ENCODE assay signal across 4 worm cellular contexts in genomic region chrX:5063750-5064652, ce11.
A peak's percentile ranks its signal among the peaks of the same experiment; 100 is the strongest.
TF ChIP-seq lines count a peak whose summit lies in the region.

Gene C24H10.2 (plus strand): TSS chrX:5064602.

TF ChIP-seq in whole organism, L2 larva, 48 proteins besides CTCF, POLR2A, EP300 and RAD21 (continues in another document):
- TF ChIP-seq nhr-237 (tag; optimal IDR thresholded peaks at IDR 0.05; lab: Kevin White, UChicago) (no peak), Y55F3AM.14 (GFP tag; optimal IDR thresholded peaks at IDR 0.05; lab: Kevin White, UChicago) (peak; percentile 2), nhr-129 (tag; optimal IDR thresholded peaks at IDR 0.05; lab: Kevin White, UChicago) (peak; percentile 72), C34F6.9 (tag; optimal IDR thresholded peaks at IDR 0.05; lab: Kevin White, UChicago) (peak; percentile 6), nhr-23 (tag; optimal IDR thresholded peaks at IDR 0.05; lab: Kevin White, UChicago) (no peak), nhr-12 (tag; optimal IDR thresholded peaks at IDR 0.05; lab: Kevin White, UChicago) (no peak), sem-4 (tag; optimal IDR thresholded peaks at IDR 0.05; lab: Kevin White, UChicago) (peak; percentile 62), gmeb-1 (tag; optimal IDR thresholded peaks at IDR 0.05; lab: Kevin White, UChicago) (peak; percentile 41), nhr-77 (tag; optimal IDR thresholded peaks at IDR 0.05; lab: Kevin White, UChicago) (no peak), sma-3 (GFP tag; optimal IDR thresholded peaks at IDR 0.05; lab: Kevin White, UChicago) (peak; percentile 14), elt-3 (tag; optimal IDR thresholded peaks at IDR 0.05; lab: Kevin White, UChicago) (no peak), elt-1 (tag; optimal IDR thresholded peaks at IDR 0.05; lab: Kevin White, UChicago) (no peak), alr-1 (tag; optimal IDR thresholded peaks at IDR 0.05; lab: Kevin White, UChicago) (no peak), fos-1 (tag; optimal IDR thresholded peaks at IDR 0.05; lab: Kevin White, UChicago) (peak; percentile 35), nhr-21 (tag; optimal IDR thresholded peaks at IDR 0.05; lab: Kevin White, UChicago) (no peak), lsy-2 (tag; optimal IDR thresholded peaks at IDR 0.05; lab: Kevin White, UChicago) (peak in 1 of 2 experiments; percentile 31), mdl-1 (tag; optimal IDR thresholded peaks at IDR 0.05; lab: Kevin White, UChicago) (no peak), unc-55 (GFP tag; optimal IDR thresholded peaks at IDR 0.05; lab: Kevin White, UChicago) (peak; percentile 52), mbf-1 (tag; optimal IDR thresholded peaks at IDR 0.05; lab: Kevin White, UChicago) (no peak), sma-9 (GFP tag; optimal IDR thresholded peaks at IDR 0.05; lab: Kevin White, UChicago) (peak; percentile 41), sma-9 (tag; optimal IDR thresholded peaks at IDR 0.05; lab: Kevin White, UChicago) (no peak), aly-2 (tag; optimal IDR thresholded peaks at IDR 0.05; lab: Kevin White, UChicago) (no peak), blmp-1 (tag; optimal IDR thresholded peaks at IDR 0.05; lab: Kevin White, UChicago; ENCODE audit: insufficient read depth) (no peak), F13H6.1 (tag; optimal IDR thresholded peaks at IDR 0.05; lab: Kevin White, UChicago) (peak; percentile 69)

TF ChIP-seq in whole organism, L4 larva, 104 proteins besides CTCF, POLR2A, EP300 and RAD21 (continues in another document):
- no peak for TF ChIP-seq egl-43 (GFP tag; IDR thresholded peaks at IDR 0.05; lab: Robert Waterston, UW)
- no peak for TF ChIP-seq ZK337.2 (GFP tag; IDR thresholded peaks at IDR 0.05; lab: Robert Waterston, UW)
- no peak for TF ChIP-seq ceh-62 (tag; optimal IDR thresholded peaks at IDR 0.05; lab: Kevin White, UChicago)
- no peak for TF ChIP-seq ZK546.5 (tag; optimal IDR thresholded peaks at IDR 0.05; lab: Kevin White, UChicago)
- no peak for TF ChIP-seq saeg-2 (GFP tag; IDR thresholded peaks at IDR 0.05; lab: Robert Waterston, UW)
- TF ChIP-seq nhr-11 (tag; optimal IDR thresholded peaks at IDR 0.05; lab: Kevin White, UChicago) = no peak
- peak; percentile 17 for TF ChIP-seq dve-1 (tag; optimal IDR thresholded peaks at IDR 0.05; lab: Kevin White, UChicago; ENCODE audit: insufficient read depth)
- TF ChIP-seq F44E2.7 (GFP tag; IDR thresholded peaks at IDR 0.05; lab: Robert Waterston, UW) = no peak
- TF ChIP-seq lin-38 (GFP tag; IDR thresholded peaks at IDR 0.05; lab: Robert Waterston, UW) = peak; percentile 51
- peak; percentile 77 for TF ChIP-seq mep-1 (tag; optimal IDR thresholded peaks at IDR 0.05; lab: Kevin White, UChicago)
- TF ChIP-seq dpl-1 (GFP tag; optimal IDR thresholded peaks at IDR 0.05; lab: Kevin White, UChicago) = no peak
- no peak for TF ChIP-seq lin-15B (tag; optimal IDR thresholded peaks at IDR 0.05; lab: Kevin White, UChicago)
- peak; percentile 11 for TF ChIP-seq ceh-28 (tag; optimal IDR thresholded peaks at IDR 0.05; lab: Kevin White, UChicago)
- TF ChIP-seq nhr-48 (tag; optimal IDR thresholded peaks at IDR 0.05; lab: Kevin White, UChicago) = peak; percentile 45
- TF ChIP-seq snpc-1.2 (GFP tag; IDR thresholded peaks at IDR 0.05; lab: Robert Waterston, UW) = no peak
- TF ChIP-seq ceh-82 (tag; optimal IDR thresholded peaks at IDR 0.05; lab: Kevin White, UChicago) = no peak
- TF ChIP-seq php-3 (GFP tag; IDR thresholded peaks at IDR 0.05; lab: Robert Waterston, UW) = peak; percentile 5; the same call in 1 of the 2 replicates
- TF ChIP-seq lim-7 (GFP tag; IDR thresholded peaks at IDR 0.05; lab: Robert Waterston, UW) = 0 out of 2 replicates have a peak, but pooled peaks have one; percentile 29
- no peak for TF ChIP-seq ztf-7 (tag; optimal IDR thresholded peaks at IDR 0.05; lab: Kevin White, UChicago)
- TF ChIP-seq F37D6.2 (tag; optimal IDR thresholded peaks at IDR 0.05; lab: Kevin White, UChicago) = peak; percentile 37
- TF ChIP-seq dmd-6 (GFP tag; IDR thresholded peaks at IDR 0.05; lab: Robert Waterston, UW) = peak; percentile 56
- TF ChIP-seq R02D3.7 (tag; optimal IDR thresholded peaks at IDR 0.05; lab: Kevin White, UChicago) = no peak
- TF ChIP-seq unc-130 (GFP tag; optimal IDR thresholded peaks at IDR 0.05; lab: Kevin White, UChicago) = no peak
- no peak for TF ChIP-seq dmd-8 (GFP tag; IDR thresholded peaks at IDR 0.05; lab: Robert Waterston, UW)

TF ChIP-seq in whole organism, late embryonic, 69 proteins besides CTCF, POLR2A, EP300 and RAD21 (continues in another document):
- TF ChIP-seq lin-11 (tag; optimal IDR thresholded peaks at IDR 0.05; lab: Kevin White, UChicago) (no peak), syd-9 (tag; optimal IDR thresholded peaks at IDR 0.05; lab: Kevin White, UChicago) (peak; percentile 19), lim-6 (tag; optimal IDR thresholded peaks at IDR 0.05; lab: Kevin White, UChicago) (no peak), nhr-11 (tag; optimal IDR thresholded peaks at IDR 0.05; lab: Kevin White, UChicago) (no peak), hlh-30 (tag; optimal IDR thresholded peaks at IDR 0.05; lab: Kevin White, UChicago; ENCODE audit: insufficient read depth) (no peak), ama-1 (optimal IDR thresholded peaks at IDR 0.05; lab: Kevin White, UChicago) (no peak), tbx-2 (tag; optimal IDR thresholded peaks at IDR 0.05; lab: Kevin White, UChicago) (peak; percentile 76), ttx-3 (tag; optimal IDR thresholded peaks at IDR 0.05; lab: Kevin White, UChicago) (no peak), eyg-1 (tag; optimal IDR thresholded peaks at IDR 0.05; lab: Kevin White, UChicago) (no peak), pha-2 (tag; optimal IDR thresholded peaks at IDR 0.05; lab: Kevin White, UChicago) (peak; percentile 9), npax-4 (tag; optimal IDR thresholded peaks at IDR 0.05; lab: Kevin White, UChicago) (no peak), ref-2 (tag; optimal IDR thresholded peaks at IDR 0.05; lab: Kevin White, UChicago) (peak; percentile 20), dmd-4 (tag; optimal IDR thresholded peaks at IDR 0.05; lab: Kevin White, UChicago; ENCODE audit: borderline replicate concordance) (peak; percentile 37), ceh-6 (GFP tag; optimal IDR thresholded peaks at IDR 0.05; lab: Kevin White, UChicago) (no peak), che-1 (tag; optimal IDR thresholded peaks at IDR 0.05; lab: Kevin White, UChicago) (no peak), ets-4 (tag; optimal IDR thresholded peaks at IDR 0.05; lab: Kevin White, UChicago) (peak; percentile 20), ceh-48 (tag; optimal IDR thresholded peaks at IDR 0.05; lab: Kevin White, UChicago) (peak; percentile 7), ztf-16 (tag; optimal IDR thresholded peaks at IDR 0.05; lab: Kevin White, UChicago) (no peak), ceh-34 (tag; optimal IDR thresholded peaks at IDR 0.05; lab: Kevin White, UChicago) (peak; percentile 13), ahr-1 (tag; optimal IDR thresholded peaks at IDR 0.05; lab: Kevin White, UChicago) (no peak), pat-9 (tag; optimal IDR thresholded peaks at IDR 0.05; lab: Kevin White, UChicago) (no peak), ceh-45 (GFP tag; IDR thresholded peaks at IDR 0.05; lab: Robert Waterston, UW) (no peak), pqm-1 (tag; optimal IDR thresholded peaks at IDR 0.05; lab: Kevin White, UChicago) (no peak), ceh-18 (tag; optimal IDR thresholded peaks at IDR 0.05; lab: Kevin White, UChicago) (peak; percentile 30), K02D7.2 (tag; optimal IDR thresholded peaks at IDR 0.05; lab: Kevin White, UChicago) (no peak), unc-55 (GFP tag; optimal IDR thresholded peaks at IDR 0.05; lab: Kevin White, UChicago) (peak; percentile 10), dve-1 (tag; optimal IDR thresholded peaks at IDR 0.05; lab: Kevin White, UChicago) (no peak)

TF ChIP-seq in whole organism, mixed stage, embryonic, 35 proteins besides CTCF, POLR2A, EP300 and RAD21 (continues in another document):
- TF ChIP-seq hlh-1 (tag; optimal IDR thresholded peaks at IDR 0.05; lab: Kevin White, UChicago) (no peak), unc-120 (tag; optimal IDR thresholded peaks at IDR 0.05; lab: Kevin White, UChicago; ENCODE audit: poor library complexity, severe bottlenecking) (peak; percentile 45), unc-39 (tag; optimal IDR thresholded peaks at IDR 0.05; lab: Kevin White, UChicago) (no peak), nhr-28 (tag; optimal IDR thresholded peaks at IDR 0.05; lab: Kevin White, UChicago) (no peak), M03D4.4 (tag; optimal IDR thresholded peaks at IDR 0.05; lab: Kevin White, UChicago) (no peak), nhr-2 (tag; optimal IDR thresholded peaks at IDR 0.05; lab: Kevin White, UChicago) (no peak), lsy-2 (tag; optimal IDR thresholded peaks at IDR 0.05; lab: Kevin White, UChicago) (no peak), zip-8 (tag; optimal IDR thresholded peaks at IDR 0.05; lab: Kevin White, UChicago) (no peak), pha-4 (tag; optimal IDR thresholded peaks at IDR 0.05; lab: Kevin White, UChicago) (peak; percentile 48), elt-3 (tag; optimal IDR thresholded peaks at IDR 0.05; lab: Kevin White, UChicago) (no peak), lin-13 (tag; optimal IDR thresholded peaks at IDR 0.05; lab: Kevin White, UChicago) (peak; percentile 3), ces-1 (GFP tag; optimal IDR thresholded peaks at IDR 0.05; lab: Kevin White, UChicago) (no peak), ztf-11 (tag; optimal IDR thresholded peaks at IDR 0.05; lab: Kevin White, UChicago) (no peak), sem-2 (GFP tag; optimal IDR thresholded peaks at IDR 0.05; lab: Kevin White, UChicago) (no peak), blmp-1 (tag; optimal IDR thresholded peaks at IDR 0.05; lab: Kevin White, UChicago) (no peak), nhr-12 (tag; optimal IDR thresholded peaks at IDR 0.05; lab: Kevin White, UChicago) (no peak), ceh-43 (GFP tag; optimal IDR thresholded peaks at IDR 0.05; lab: Kevin White, UChicago) (no peak), nhr-76 (tag; optimal IDR thresholded peaks at IDR 0.05; lab: Kevin White, UChicago) (no peak), bed-3 (GFP tag; optimal IDR thresholded peaks at IDR 0.05; lab: Kevin White, UChicago) (no peak), cnd-1 (tag; optimal IDR thresholded peaks at IDR 0.05; lab: Kevin White, UChicago) (peak; percentile 48), tbx-8 (GFP tag; optimal IDR thresholded peaks at IDR 0.05; lab: Kevin White, UChicago) (no peak), ham-2 (GFP tag; optimal IDR thresholded peaks at IDR 0.05; lab: Kevin White, UChicago) (no peak), lin-32 (GFP tag; optimal IDR thresholded peaks at IDR 0.05; lab: Kevin White, UChicago) (no peak), elt-1 (tag; optimal IDR thresholded peaks at IDR 0.05; lab: Kevin White, UChicago; ENCODE audit: borderline replicate concordance, insufficient read depth) (no peak), unc-62 (GFP tag; optimal IDR thresholded peaks at IDR 0.05; lab: Kevin White, UChicago) (no peak), snpc-4 (tag; optimal IDR thresholded peaks at IDR 0.05; lab: Kevin White, UChicago) (no peak), drap-1 (GFP tag; optimal IDR thresholded peaks at IDR 0.05; lab: Kevin White, UChicago) (peak; percentile 22), mab-5 (tag; optimal IDR thresholded peaks at IDR 0.05; lab: Kevin White, UChicago) (no peak), ceh-83 (GFP tag; optimal IDR thresholded peaks at IDR 0.05; lab: Kevin White, UChicago) (no peak), ceh-39 (tag; optimal IDR thresholded peaks at IDR 0.05; lab: Kevin White, UChicago) (no peak), sptf-1 (tag; optimal IDR thresholded peaks at IDR 0.05; lab: Kevin White, UChicago) (peak; percentile 9)
